Worm (Caenorhabditis elegans): Measurements from ENCODE around the gene R02D5.4.
A peak's percentile ranks its signal among the peaks of the same experiment; 100 is the strongest.
"Not testable (repeated sequence)": the region's sequence is repeated elsewhere in the genome, so short reads cannot be mapped to it uniquely, and the experiment has no call there.

Gene R02D5.4

ce11 chrV:14464368-14464767 lies 20.1 kb downstream of the R02D5.4 start, which contains the start of gene F08H9.4:
Gene F08H9.4, minus strand, starts transcription at chrV:14464428.
- TF ChIP-seq unc-55 (GFP tag; optimal IDR thresholded peaks at IDR 0.05) = peak; percentile 20
- no peak for TF ChIP-seq sma-9 (GFP tag; optimal IDR thresholded peaks at IDR 0.05)
- TF ChIP-seq sma-9 (tag; optimal IDR thresholded peaks at IDR 0.05) = no peak
- TF ChIP-seq C34F6.9 (tag; optimal IDR thresholded peaks at IDR 0.05) = peak; percentile 45
- TF ChIP-seq nhr-129 (tag; optimal IDR thresholded peaks at IDR 0.05) = peak; percentile 0

- peak; percentile 9 for TF ChIP-seq gmeb-1 (tag; optimal IDR thresholded peaks at IDR 0.05)
- TF ChIP-seq sma-9 (GFP tag; optimal IDR thresholded peaks at IDR 0.05) = peak; percentile 39
- not testable (repeated sequence) for TF ChIP-seq sma-9 (tag; optimal IDR thresholded peaks at IDR 0.05)
- TF ChIP-seq snpc-4 (tag; optimal IDR thresholded peaks at IDR 0.05) = peak; percentile 85
Measured at ce11 chrV:14463087-14463486, 21.4 kb downstream of the R02D5.4 start, which contains the start of gene F08H9.3. Gene F08H9.3, minus strand, starts transcription at chrV:14463338.

- no peak for TF ChIP-seq nhr-129 (tag; optimal IDR thresholded peaks at IDR 0.05)
- TF ChIP-seq crh-2 (tag; optimal IDR thresholded peaks at IDR 0.05) = no peak
- TF ChIP-seq lin-11 (tag; optimal IDR thresholded peaks at IDR 0.05) = no peak
- TF ChIP-seq nhr-6 (tag; optimal IDR thresholded peaks at IDR 0.05) = no peak
- no peak for TF ChIP-seq F13H6.1 (tag; optimal IDR thresholded peaks at IDR 0.05)
- TF ChIP-seq nhr-25 (tag; optimal IDR thresholded peaks at IDR 0.05) = no peak
- TF ChIP-seq lin-39 (tag; optimal IDR thresholded peaks at IDR 0.05) = no peak
- TF ChIP-seq nhr-23 (tag; optimal IDR thresholded peaks at IDR 0.05) = no peak
- TF ChIP-seq ztf-1 (GFP tag; conservative IDR thresholded peaks at IDR 0.05) = no peak
- no peak for TF ChIP-seq sem-4 (tag; optimal IDR thresholded peaks at IDR 0.05)
- TF ChIP-seq nhr-21 (tag; optimal IDR thresholded peaks at IDR 0.05) = no peak
- TF ChIP-seq ztf-11 (tag; optimal IDR thresholded peaks at IDR 0.05) = no peak
- no peak for TF ChIP-seq ztf-4 (tag; optimal IDR thresholded peaks at IDR 0.05)
- TF ChIP-seq fos-1 (tag; optimal IDR thresholded peaks at IDR 0.05) = no peak
- no peak for TF ChIP-seq unc-62 (GFP tag; optimal IDR thresholded peaks at IDR 0.05)
- no peak for TF ChIP-seq zag-1 (tag; optimal IDR thresholded peaks at IDR 0.05)
Measured at ce11 chrV:14462653-14463052, 21.8 kb downstream of the R02D5.4 start.

- no peak for TF ChIP-seq mab-5 (tag; optimal IDR thresholded peaks at IDR 0.05)
- TF ChIP-seq aly-2 (tag; optimal IDR thresholded peaks at IDR 0.05) = no peak
- TF ChIP-seq mdl-1 (tag; optimal IDR thresholded peaks at IDR 0.05) = no peak
- no peak for TF ChIP-seq snpc-4 (tag; optimal IDR thresholded peaks at IDR 0.05)
Measured at ce11 chrV:14460615-14461102, 23.8 kb downstream of the R02D5.4 start, which contains the start of gene F08H9.2. Gene F08H9.2, plus strand, starts transcription at chrV:14460665.

- TF ChIP-seq ZK546.5 (tag; optimal IDR thresholded peaks at IDR 0.05) (no peak), Y55F3AM.14 (GFP tag; optimal IDR thresholded peaks at IDR 0.05) (no peak), nhr-23 (tag; optimal IDR thresholded peaks at IDR 0.05) (no peak), nhr-10 (tag; optimal IDR thresholded peaks at IDR 0.05) (no peak), lin-13 (GFP tag; optimal IDR thresholded peaks at IDR 0.05) (no peak), nhr-129 (tag; optimal IDR thresholded peaks at IDR 0.05) (no peak)
Measured at ce11 chrV:14460122-14460521, 24.4 kb downstream of the R02D5.4 start.

- TF ChIP-seq blmp-1 (tag; optimal IDR thresholded peaks at IDR 0.05; ENCODE audit: insufficient read depth) (no peak), mbf-1 (tag; optimal IDR thresholded peaks at IDR 0.05) (no peak), F13H6.1 (tag; optimal IDR thresholded peaks at IDR 0.05) (no peak), ztf-4 (tag; optimal IDR thresholded peaks at IDR 0.05) (no peak), ama-1 (optimal IDR thresholded peaks at IDR 0.05) (no peak), ceh-82 (tag; optimal IDR thresholded peaks at IDR 0.05) (no peak), R02D3.7 (tag; optimal IDR thresholded peaks at IDR 0.05) (no peak), nhr-12 (tag; optimal IDR thresholded peaks at IDR 0.05) (no peak), peb-1 (tag; optimal IDR thresholded peaks at IDR 0.05) (no peak), nhr-77 (tag; optimal IDR thresholded peaks at IDR 0.05) (no peak)
Measured at ce11 chrV:14457070-14457469, 27.4 kb downstream of the R02D5.4 start, which contains the start of gene coh-3. Gene coh-3, plus strand, starts transcription at chrV:14457422.

Measured in whole organism, L2 larva.